Worm (Caenorhabditis elegans): ENCODE data around the gene srg-46.
A peak's percentile ranks its signal among the peaks of the same experiment; 100 is the strongest.

- TF ChIP-seq unc-55 (GFP tag; optimal IDR thresholded peaks at IDR 0.05) (no peak), nhr-11 (tag; optimal IDR thresholded peaks at IDR 0.05) (no peak), R02D3.7 (tag; optimal IDR thresholded peaks at IDR 0.05) (no peak), fos-1 (tag; optimal IDR thresholded peaks at IDR 0.05) (peak; percentile 54), nhr-12 (tag; optimal IDR thresholded peaks at IDR 0.05) (no peak), ztf-11 (tag; optimal IDR thresholded peaks at IDR 0.05) (no peak)
Measured at ce11 chrV:13357652-13358281, 5.7 kb upstream of the srg-46 start, which contains the start of gene F32H5.1.
